Worm (Caenorhabditis elegans): ENCODE data around the gene T23F2.5.

T23F2.5 gene

ce11 chrX:5543651-5544050 is 26.7 kb upstream of the T23F2.5 start, which contains the start of gene C54G7.1:
Gene C54G7.1 (plus strand): TSS chrX:5543951.
- no peak for TF ChIP-seq dmd-4 (tag; optimal IDR thresholded peaks at IDR 0.05)
- TF ChIP-seq nhr-23 (tag; optimal IDR thresholded peaks at IDR 0.05) = no peak
- TF ChIP-seq nhr-77 (tag; optimal IDR thresholded peaks at IDR 0.05) = no peak
- TF ChIP-seq aly-2 (tag; optimal IDR thresholded peaks at IDR 0.05) = no peak
- no peak for TF ChIP-seq fos-1 (tag; optimal IDR thresholded peaks at IDR 0.05)
- TF ChIP-seq nhr-6 (tag; optimal IDR thresholded peaks at IDR 0.05) = no peak
- TF ChIP-seq mdl-1 (tag; optimal IDR thresholded peaks at IDR 0.05) = no peak

- TF ChIP-seq mbf-1 (tag; optimal IDR thresholded peaks at IDR 0.05) (no peak), ceh-82 (tag; optimal IDR thresholded peaks at IDR 0.05) (no peak), fos-1 (tag; optimal IDR thresholded peaks at IDR 0.05) (no peak), F13H6.1 (tag; optimal IDR thresholded peaks at IDR 0.05) (no peak), alr-1 (tag; optimal IDR thresholded peaks at IDR 0.05) (no peak), skn-1 (tag; optimal IDR thresholded peaks at IDR 0.05) (no peak)
Observed at ce11 chrX:5538416-5538815, 21.5 kb upstream of the T23F2.5 start, which contains the start of gene lgx-1. Gene lgx-1 (minus strand): TSS chrX:5538516.

- TF ChIP-seq ceh-82 (tag; optimal IDR thresholded peaks at IDR 0.05) (no peak), unc-55 (GFP tag; optimal IDR thresholded peaks at IDR 0.05) (no peak), dmd-4 (tag; optimal IDR thresholded peaks at IDR 0.05) (no peak), sma-3 (GFP tag; optimal IDR thresholded peaks at IDR 0.05) (peak; percentile 9), sma-9 (GFP tag; optimal IDR thresholded peaks at IDR 0.05) (peak; percentile 43), sma-9 (tag; optimal IDR thresholded peaks at IDR 0.05) (no peak), mab-5 (tag; optimal IDR thresholded peaks at IDR 0.05) (no peak), fos-1 (tag; optimal IDR thresholded peaks at IDR 0.05) (peak; percentile 64), nhr-12 (tag; optimal IDR thresholded peaks at IDR 0.05) (no peak), mdl-1 (tag; optimal IDR thresholded peaks at IDR 0.05) (no peak), ztf-4 (tag; optimal IDR thresholded peaks at IDR 0.05) (no peak), F13H6.1 (tag; optimal IDR thresholded peaks at IDR 0.05) (peak; percentile 35), ama-1 (optimal IDR thresholded peaks at IDR 0.05) (no peak), lin-13 (GFP tag; optimal IDR thresholded peaks at IDR 0.05) (no peak), nhr-6 (tag; optimal IDR thresholded peaks at IDR 0.05) (no peak)
Observed at ce11 chrX:5524260-5524659, 7.3 kb upstream of the T23F2.5 start.

ce11 chrX:5522769-5523601 is 6.0 kb upstream of the T23F2.5 start, which contains the start of gene mboa-3:
Gene mboa-3 (minus strand): TSS chrX:5522819.
- TF ChIP-seq F13H6.1 (tag; optimal IDR thresholded peaks at IDR 0.05) (peak; percentile 24), mdl-1 (tag; optimal IDR thresholded peaks at IDR 0.05) (peak in 1 of 2 experiments; percentile 39), dmd-4 (tag; optimal IDR thresholded peaks at IDR 0.05) (no peak), gmeb-1 (tag; optimal IDR thresholded peaks at IDR 0.05) (peak; percentile 0), sma-9 (GFP tag; optimal IDR thresholded peaks at IDR 0.05) (peak; percentile 59), sma-9 (tag; optimal IDR thresholded peaks at IDR 0.05) (no peak), fos-1 (tag; optimal IDR thresholded peaks at IDR 0.05) (peak; percentile 60), unc-55 (GFP tag; optimal IDR thresholded peaks at IDR 0.05) (no peak), nhr-129 (tag; optimal IDR thresholded peaks at IDR 0.05) (peak; percentile 67)

ce11 chrX:5519567-5519966 is 2.6 kb upstream of the T23F2.5 start:
- TF ChIP-seq unc-39 (tag; optimal IDR thresholded peaks at IDR 0.05) (no peak), skn-1 (tag; optimal IDR thresholded peaks at IDR 0.05) (no peak), ceh-16 (tag; optimal IDR thresholded peaks at IDR 0.05) (no peak), nhr-12 (tag; optimal IDR thresholded peaks at IDR 0.05) (no peak), ceh-82 (tag; optimal IDR thresholded peaks at IDR 0.05) (no peak), sma-9 (GFP tag; optimal IDR thresholded peaks at IDR 0.05) (peak; percentile 29), sma-9 (tag; optimal IDR thresholded peaks at IDR 0.05) (no peak), mab-5 (tag; optimal IDR thresholded peaks at IDR 0.05) (no peak)

ce11 chrX:5518352-5518751 is 1.4 kb upstream of the T23F2.5 start:
- TF ChIP-seq nhr-23 (tag; optimal IDR thresholded peaks at IDR 0.05) = no peak
- no peak for TF ChIP-seq nhr-21 (tag; optimal IDR thresholded peaks at IDR 0.05)
- TF ChIP-seq lin-39 (tag; optimal IDR thresholded peaks at IDR 0.05) = no peak
- no peak for TF ChIP-seq zag-1 (tag; optimal IDR thresholded peaks at IDR 0.05)
- no peak for TF ChIP-seq R02D3.7 (tag; optimal IDR thresholded peaks at IDR 0.05)
- no peak for TF ChIP-seq C34F6.9 (tag; optimal IDR thresholded peaks at IDR 0.05)
- no peak for TF ChIP-seq egl-27 (tag; optimal IDR thresholded peaks at IDR 0.05)
- TF ChIP-seq nhr-12 (tag; optimal IDR thresholded peaks at IDR 0.05) = no peak
- TF ChIP-seq blmp-1 (tag; optimal IDR thresholded peaks at IDR 0.05; ENCODE audit: insufficient read depth) = no peak
- TF ChIP-seq unc-39 (tag; optimal IDR thresholded peaks at IDR 0.05) = no peak

Measured in whole organism, L2 larva.